Fruit fly (Drosophila melanogaster) whole organism, embryonic: ENCODE results near the gene CG33269.

ENCODE experiments used
- Abd-B ChIP-seq: fragments of 200-800 bp; sonication (Bioruptor generic); optimal IDR thresholded peaks from 2 replicates; lab custom pipeline; 2018; ENCODE audit warnings: missing biosample characterization, mild to moderate bottlenecking, missing genetic modification characterization, moderate library complexity
- Bteb2 ChIP-seq: fragments of 200-800 bp; sonication (Bioruptor generic); optimal IDR thresholded peaks from 2 replicates; lab custom pipeline; 2016; ENCODE audit warnings: missing biosample characterization, missing genetic modification characterization
- C15 ChIP-seq: fragments of 200-800 bp; sonication (Bioruptor generic); IDR thresholded peaks from 3 replicates; pipeline ENCODE4 v1.3.6; 2022; ENCODE audit warnings: missing biosample characterization, missing genetic modification characterization
- CG1024 ChIP-seq: fragments of 200-800 bp; sonication (Bioruptor generic); IDR thresholded peaks from 2 replicates; pipeline ENCODE4 v1.3.6; 2022; ENCODE audit warnings: missing biosample characterization, missing genetic modification characterization
- CG11093 ChIP-seq: fragments of 200-800 bp; sonication (Bioruptor generic); IDR thresholded peaks from 3 replicates; pipeline ENCODE4 v1.3.6; 2022; ENCODE audit warnings: missing biosample characterization, missing genetic modification characterization
- CG11247 ChIP-seq: fragments of 200-800 bp; sonication (Bioruptor generic); IDR thresholded peaks from 2 replicates; pipeline ENCODE4 v1.3.6; 2022; ENCODE audit warnings: missing biosample characterization, missing genetic modification characterization
- CG11696 ChIP-seq: fragments of 200-800 bp; sonication (Bioruptor generic); IDR thresholded peaks from 2 replicates; pipeline ENCODE4 v1.3.6; 2022; ENCODE audit warnings: missing biosample characterization, missing genetic modification characterization
- CG12769 ChIP-seq: fragments of 200-800 bp; sonication (Bioruptor generic); optimal IDR thresholded peaks from 2 replicates; lab custom pipeline; 2019; ENCODE audit warnings: missing biosample characterization, mild to moderate bottlenecking, missing genetic modification characterization, moderate library complexity
- CG13287 ChIP-seq: fragments of 200-800 bp; sonication (Bioruptor generic); IDR thresholded peaks from 2 replicates; pipeline ENCODE4 v1.3.6; 2022; ENCODE audit warnings: missing biosample characterization, missing genetic modification characterization; ENCODE audit not compliant: partially characterized antibody
- CG14014 ChIP-seq: fragments of 200-800 bp; sonication (Bioruptor generic); IDR thresholded peaks from 2 replicates; pipeline ENCODE4 v1.3.6; 2022; ENCODE audit warnings: missing biosample characterization, missing genetic modification characterization
- CG14667 ChIP-seq: fragments of 200-800 bp; sonication (Bioruptor generic); IDR thresholded peaks from 2 replicates; pipeline ENCODE4 v1.3.6; 2022; ENCODE audit warnings: missing biosample characterization, missing genetic modification characterization
- CG16779 ChIP-seq: fragments of 200-800 bp; sonication (Bioruptor generic); IDR thresholded peaks from 2 replicates; pipeline ENCODE4 v1.3.6; 2022; ENCODE audit warnings: missing biosample characterization, missing genetic modification characterization
- CG18262 ChIP-seq: fragments of 200-800 bp; optimal IDR thresholded peaks from 3 replicates; lab custom pipeline; 2019; ENCODE audit warnings: missing biosample characterization, mild to moderate bottlenecking, missing genetic modification characterization, moderate library complexity
- CG18764 ChIP-seq: fragments of 200-800 bp; sonication (Bioruptor generic); optimal IDR thresholded peaks from 3 replicates; lab custom pipeline; 2016; ENCODE audit warnings: missing biosample characterization, missing genetic modification characterization
- CG2116 ChIP-seq: fragments of 200-800 bp; sonication (Bioruptor generic); optimal IDR thresholded peaks from 3 replicates; lab custom pipeline; 2018; ENCODE audit warnings: missing biosample characterization, mild to moderate bottlenecking, missing genetic modification characterization
- CG2875 ChIP-seq: fragments of 200-800 bp; sonication (Bioruptor generic); optimal IDR thresholded peaks from 2 replicates; lab custom pipeline; 2017; ENCODE audit warnings: missing biosample characterization, mild to moderate bottlenecking, missing genetic modification characterization, missing genetic modification reagents
- CG3407 ChIP-seq: fragments of 200-800 bp; sonication (Bioruptor generic); optimal IDR thresholded peaks from 2 replicates; lab custom pipeline; 2018; ENCODE audit warnings: missing biosample characterization, mild to moderate bottlenecking, missing genetic modification characterization
- CG4424 ChIP-seq: fragments of 200-800 bp; sonication (Bioruptor generic); optimal IDR thresholded peaks from 3 replicates; lab custom pipeline; 2016; ENCODE audit warnings: missing biosample characterization, missing genetic modification characterization
- CG4730 ChIP-seq: fragments of 200-800 bp; sonication (Bioruptor generic); IDR thresholded peaks from 2 replicates; pipeline ENCODE4 v1.3.6; 2022; ENCODE audit warnings: missing biosample characterization, missing genetic modification characterization
- CG5245 ChIP-seq: fragments of 200-800 bp; sonication (Bioruptor generic); optimal IDR thresholded peaks from 3 replicates; lab custom pipeline; 2016; ENCODE audit warnings: missing biosample characterization, missing genetic modification characterization
- CG7271 ChIP-seq: fragments of 200-800 bp; sonication (Bioruptor generic); optimal IDR thresholded peaks from 2 replicates; lab custom pipeline; 2018; ENCODE audit warnings: missing biosample characterization, mild to moderate bottlenecking, missing genetic modification characterization, moderate library complexity
- CG8478 ChIP-seq: fragments of >200 bp; optimal IDR thresholded peaks from 2 replicates; lab custom pipeline; 2018
- Dek ChIP-seq: fragments of 200-800 bp; sonication (Bioruptor generic); optimal IDR thresholded peaks from 3 replicates; lab custom pipeline; 2019; ENCODE audit warnings: missing biosample characterization, mild to moderate bottlenecking, missing genetic modification characterization, moderate library complexity
- Dip2 ChIP-seq: fragments of 200-800 bp; sonication (Bioruptor generic); IDR thresholded peaks from 2 replicates; pipeline ENCODE4 v1.3.6; 2022; ENCODE audit warnings: missing biosample characterization, missing genetic modification characterization
- Elba2 ChIP-seq: fragments of 200-800 bp; sonication (Bioruptor generic); optimal IDR thresholded peaks from 3 replicates; lab custom pipeline; 2016; ENCODE audit warnings: missing biosample characterization, missing genetic modification characterization
- HLH4C ChIP-seq: fragments of 200-800 bp; sonication (Bioruptor generic); IDR thresholded peaks from 3 replicates; pipeline ENCODE4 v1.3.6; 2022; ENCODE audit warnings: missing biosample characterization, missing genetic modification characterization; ENCODE audit not compliant: partially characterized antibody
- HLH54F ChIP-seq: fragments of 200-800 bp; sonication (Bioruptor generic); optimal IDR thresholded peaks from 3 replicates; lab custom pipeline; 2016; ENCODE audit warnings: missing biosample characterization, missing genetic modification characterization
- HmgZ ChIP-seq: fragments of 200-800 bp; sonication (Bioruptor generic); optimal IDR thresholded peaks from 2 replicates; lab custom pipeline; 2018; ENCODE audit warnings: missing biosample characterization, mild to moderate bottlenecking, missing genetic modification characterization
- MESR4 ChIP-seq: fragments of 200-800 bp; sonication (Bioruptor generic); optimal IDR thresholded peaks from 2 replicates; lab custom pipeline; 2018; ENCODE audit warnings: missing biosample characterization, mild to moderate bottlenecking, missing genetic modification characterization, moderate library complexity
- Opbp ChIP-seq: fragments of 200-800 bp; sonication (Bioruptor generic); IDR thresholded peaks from 3 replicates; pipeline ENCODE4 v1.3.6; 2022; ENCODE audit warnings: missing biosample characterization, missing genetic modification characterization; ENCODE audit not compliant: partially characterized antibody
- Sry-δ ChIP-seq: fragments of 200-800 bp; sonication (Bioruptor generic); optimal IDR thresholded peaks from 2 replicates; lab custom pipeline; 2016; ENCODE audit warnings: missing biosample characterization, missing genetic modification characterization
- Ssrp ChIP-seq: fragments of 200-800 bp; sonication (Bioruptor generic); optimal IDR thresholded peaks from 2 replicates; lab custom pipeline; 2018; ENCODE audit warnings: missing biosample characterization, mild to moderate bottlenecking, missing genetic modification characterization, moderate library complexity
- Stat92E ChIP-seq, 3 experiments: fragments of >200 bp in 2 of 3; fragments of 200-800 bp in 1 of 3; sonication (Bioruptor generic) in 1 of 3; optimal IDR thresholded peaks; 2 replicates each; lab custom pipeline; 2017 to 2019; ENCODE audit warnings: missing biosample characterization in 3 of 3, missing genetic modification characterization in 3 of 3, mild to moderate bottlenecking in 1 of 3, moderate library complexity in 1 of 3
- ac ChIP-seq: fragments of 200-800 bp; sonication (Bioruptor generic); optimal IDR thresholded peaks from 3 replicates; lab custom pipeline; 2017; ENCODE audit warnings: missing biosample characterization, mild to moderate bottlenecking, missing genetic modification characterization
- croc ChIP-seq: fragments of 200-800 bp; sonication (Bioruptor generic); conservative IDR thresholded peaks from 3 replicates; pipeline ENCODE4 v1.3.6; 2022; ENCODE audit warnings: missing biosample characterization, missing genetic modification characterization
- dysf ChIP-seq: fragments of 200-800 bp; sonication (Bioruptor generic); IDR thresholded peaks from 3 replicates; pipeline ENCODE4 v1.3.6; 2022; ENCODE audit warnings: missing biosample characterization, missing genetic modification characterization
- eyg ChIP-seq: fragments of 200-800 bp; sonication (Bioruptor generic); optimal IDR thresholded peaks from 3 replicates; lab custom pipeline; 2016; ENCODE audit warnings: missing biosample characterization, missing genetic modification characterization
- gce ChIP-seq: fragments of 200-800 bp; sonication (Bioruptor generic); IDR thresholded peaks from 3 replicates; pipeline ENCODE4 v1.3.6; 2022; ENCODE audit warnings: missing biosample characterization, missing genetic modification characterization
- h ChIP-seq: fragments of >200 bp; optimal IDR thresholded peaks from 2 replicates; lab custom pipeline; 2017
- klu ChIP-seq: fragments of 200-800 bp; sonication (Bioruptor generic); IDR thresholded peaks from 2 replicates; pipeline ENCODE4 v1.3.6; 2022; ENCODE audit warnings: missing biosample characterization, missing genetic modification characterization
- kni ChIP-seq: fragments of 200-800 bp; sonication (Bioruptor generic); optimal IDR thresholded peaks from 3 replicates; lab custom pipeline; 2017; ENCODE audit warnings: mild to moderate bottlenecking, missing biosample characterization, missing genetic modification reagents, missing genetic modification characterization
- lilli ChIP-seq: fragments of 200-800 bp; sonication (Bioruptor generic); optimal IDR thresholded peaks from 3 replicates; lab custom pipeline; 2016; ENCODE audit warnings: missing biosample characterization, missing genetic modification characterization
- odd ChIP-seq: fragments of 200-800 bp; sonication (Bioruptor generic); optimal IDR thresholded peaks from 2 replicates; lab custom pipeline; 2017; ENCODE audit warnings: missing biosample characterization, mild to moderate bottlenecking, missing genetic modification characterization
- p53 ChIP-seq: fragments of 200-800 bp; sonication (Bioruptor generic); optimal IDR thresholded peaks from 2 replicates; lab custom pipeline; 2016; ENCODE audit warnings: missing biosample characterization, missing genetic modification characterization
- pho ChIP-seq: fragments of 200-800 bp; sonication (Bioruptor generic); optimal IDR thresholded peaks from 2 replicates; lab custom pipeline; 2016; ENCODE audit warnings: missing biosample characterization, missing genetic modification characterization
- pita ChIP-seq: fragments of 200-800 bp; sonication (Bioruptor generic); optimal IDR thresholded peaks from 2 replicates; lab custom pipeline; 2017; ENCODE audit warnings: missing biosample characterization, mild to moderate bottlenecking, missing genetic modification characterization
- prd ChIP-seq, 3 experiments: fragments of >200 bp in 2 of 3; fragments of 200-800 bp in 1 of 3; sonication (Bioruptor generic) in 1 of 3; optimal IDR thresholded peaks in 2 of 3; IDR thresholded peaks in 1 of 3; 2 replicates in 2 of 3; 3 replicates in 1 of 3; pipeline versions ENCODE4 v1.3.6 to Lab custom; 2017 to 2022; ENCODE audit warnings: missing biosample characterization in 1 of 3, missing genetic modification characterization in 1 of 3
- seq ChIP-seq: fragments of 200-800 bp; sonication (Bioruptor generic); IDR thresholded peaks from 2 replicates; pipeline ENCODE4 v1.3.6; 2022; ENCODE audit warnings: missing biosample characterization, missing genetic modification characterization
- sisA ChIP-seq: fragments of 200-800 bp; sonication (Bioruptor generic); IDR thresholded peaks from 2 replicates; pipeline ENCODE4 v1.3.6; 2022; ENCODE audit warnings: missing biosample characterization, missing genetic modification characterization
- tgo ChIP-seq: fragments of 200-800 bp; sonication (Bioruptor generic); IDR thresholded peaks from 3 replicates; pipeline ENCODE4 v1.3.6; 2022; ENCODE audit warnings: missing biosample characterization, missing genetic modification characterization
- wdn ChIP-seq: fragments of 200-800 bp; sonication (Bioruptor generic); IDR thresholded peaks from 2 replicates; pipeline ENCODE4 v1.3.6; 2022; ENCODE audit warnings: missing biosample characterization, missing genetic modification characterization

Gene CG33269

DNA sequence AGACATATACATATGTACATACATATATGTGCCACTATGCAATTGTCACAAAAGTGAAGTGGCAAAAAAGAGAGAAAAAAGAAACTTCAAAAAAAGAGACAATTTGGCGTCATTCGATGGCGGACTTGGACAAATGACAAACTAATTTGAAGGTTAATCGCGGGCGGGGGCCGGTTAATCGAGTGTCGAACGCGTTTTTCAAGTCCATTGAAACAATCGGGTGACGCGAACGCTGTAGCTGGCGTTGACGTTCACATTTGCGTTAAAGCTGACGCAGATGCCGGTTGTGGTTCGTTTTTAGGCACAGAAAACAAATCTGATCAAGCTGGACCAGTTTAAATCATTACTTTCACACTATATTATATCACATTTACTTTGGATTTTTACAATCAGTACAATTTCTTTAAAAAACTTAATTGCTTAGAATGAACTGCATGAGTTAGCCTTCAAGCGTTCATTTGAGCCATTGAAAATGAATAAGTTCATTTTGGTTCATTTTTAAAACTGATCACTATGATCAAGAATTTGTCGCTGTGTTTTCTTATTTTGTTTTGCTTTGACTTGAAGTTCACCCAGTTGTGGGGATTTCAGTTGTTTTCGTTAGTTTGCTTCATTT is 48.2 kb downstream of the CG33269 start (continued):
- TF ChIP-seq CG13287 (GFP tag; lab: Robert Waterston, UW), result no peak
- TF ChIP-seq CG8478, result no peak
- TF ChIP-seq CG14667 (GFP tag; lab: Robert Waterston, UW), result no peak
- TF ChIP-seq gce, result no peak
- no peak for TF ChIP-seq MESR4 (GFP tag; lab: Kevin White, UChicago)
- no peak for TF ChIP-seq kni (GFP tag; lab: Kevin White, UChicago)
- no peak for TF ChIP-seq prd (optimal IDR thresholded peaks at IDR 0.05; lab: Kevin White, UChicago)
- TF ChIP-seq prd (GFP tag; IDR thresholded peaks at IDR 0.05; lab: Robert Waterston, UW), result peak; percentile 32; the same call in 2 of the 3 replicates
- no peak for TF ChIP-seq ac (GFP tag; lab: Kevin White, UChicago)
- TF ChIP-seq Bteb2 (GFP tag; lab: Kevin White, UChicago), result peak; percentile 24
- no peak for TF ChIP-seq CG11696 (GFP tag; lab: Robert Waterston, UW)
- no peak for TF ChIP-seq CG5245
- TF ChIP-seq Dek, result no peak
- TF ChIP-seq CG12769 (tag; lab: Kevin White, UChicago), result peak; percentile 33
- TF ChIP-seq CG11093 (GFP tag; lab: Robert Waterston, UW), result peak; percentile 40; the same call in 1 of the 3 replicates
- TF ChIP-seq CG2875 (GFP tag; lab: Kevin White, UChicago), result no peak
- no peak for TF ChIP-seq sisA (GFP tag; lab: Robert Waterston, UW)
- TF ChIP-seq HLH54F (GFP tag; lab: Kevin White, UChicago), result peak; percentile 9
- TF ChIP-seq klu (GFP tag; lab: Robert Waterston, UW), result peak; percentile 49; the same call in 1 of the 2 replicates
- no peak for TF ChIP-seq HmgZ (tag; lab: Kevin White, UChicago)
- TF ChIP-seq CG18764 (GFP tag; lab: Kevin White, UChicago), result no peak
- no peak for TF ChIP-seq CG7271
- TF ChIP-seq CG3407 (GFP tag; lab: Kevin White, UChicago), result no peak
- TF ChIP-seq h, result no peak
- no peak for TF ChIP-seq CG4730 (GFP tag; lab: Robert Waterston, UW)
- no peak for TF ChIP-seq Opbp (GFP tag; lab: Robert Waterston, UW)
- TF ChIP-seq tgo (GFP tag; lab: Robert Waterston, UW), result peak; percentile 44; the same call in 2 of the 3 replicates
- TF ChIP-seq croc, result no peak
- TF ChIP-seq CG18262, result peak; percentile 36
- TF ChIP-seq pita (GFP tag; lab: Kevin White, UChicago), result no peak
- no peak for TF ChIP-seq Dip2 (GFP tag; lab: Robert Waterston, UW)
- no peak for TF ChIP-seq Sry-δ (GFP tag; lab: Kevin White, UChicago)
- TF ChIP-seq pho (GFP tag; lab: Kevin White, UChicago), result peak; percentile 40
- TF ChIP-seq lilli (GFP tag; lab: Kevin White, UChicago), result peak; percentile 61
- no peak for TF ChIP-seq Elba2
- no peak for TF ChIP-seq CG2116 (GFP tag; lab: Kevin White, UChicago)
- TF ChIP-seq CG16779 (GFP tag; lab: Robert Waterston, UW), result no peak
- TF ChIP-seq HLH4C (GFP tag; lab: Robert Waterston, UW), result no peak
- no peak for TF ChIP-seq wdn (GFP tag; lab: Robert Waterston, UW)
- no peak for TF ChIP-seq seq (GFP tag; lab: Robert Waterston, UW)
- TF ChIP-seq CG4424, result peak; percentile 33
- no peak for TF ChIP-seq CG1024 (GFP tag; lab: Robert Waterston, UW)
- TF ChIP-seq Ssrp (tag; lab: Kevin White, UChicago), result peak; percentile 36
- no peak for TF ChIP-seq C15 (GFP tag; lab: Robert Waterston, UW)
- no peak for TF ChIP-seq Abd-B (GFP tag; lab: Kevin White, UChicago)
- TF ChIP-seq odd (GFP tag; lab: Kevin White, UChicago), result peak; percentile 44
- no peak for TF ChIP-seq Stat92E (GFP tag; optimal IDR thresholded peaks at IDR 0.05; lab: Kevin White, UChicago)
- peak; percentile 48 for TF ChIP-seq CG14014 (GFP tag; lab: Robert Waterston, UW)
- TF ChIP-seq eyg (GFP tag; lab: Kevin White, UChicago), result no peak
- TF ChIP-seq dysf (GFP tag; lab: Robert Waterston, UW), result peak; percentile 67; the same call in 2 of the 3 replicates
- TF ChIP-seq p53 (GFP tag; lab: Kevin White, UChicago), result no peak
- TF ChIP-seq CG11247 (GFP tag; lab: Robert Waterston, UW), result no peak
